Fruit fly (Drosophila melanogaster) whole organism, pupa: Measurements from ENCODE around the gene CG43094.

Experiments
- CG10348 ChIP-seq: fragments of 200-800 bp; sonication (Bioruptor generic); IDR thresholded peaks from 2 replicates; pipeline ENCODE4 v1.3.6; 2022; ENCODE audit warnings: missing biosample characterization, missing genetic modification characterization
- CG12605 ChIP-seq: fragments of 200-800 bp; sonication (Bioruptor generic); IDR thresholded peaks from 2 replicates; pipeline ENCODE4 v1.3.6; 2022; ENCODE audit warnings: missing biosample characterization, missing genetic modification characterization
- CG13204 ChIP-seq: fragments of 200-800 bp; sonication (Bioruptor generic); optimal IDR thresholded peaks from 2 replicates; lab custom pipeline; 2018; ENCODE audit warnings: missing biosample characterization, mild to moderate bottlenecking, missing genetic modification characterization, moderate library complexity
- CG14655 ChIP-seq: fragments of 200-800 bp; sonication (Bioruptor generic); optimal IDR thresholded peaks from 3 replicates; lab custom pipeline; 2017; ENCODE audit warnings: mild to moderate bottlenecking, missing biosample characterization, missing genetic modification reagents, missing genetic modification characterization
- CG15710 ChIP-seq: fragments of 200-800 bp; sonication (Bioruptor generic); optimal IDR thresholded peaks from 2 replicates; lab custom pipeline; 2018; ENCODE audit warnings: missing biosample characterization, mild to moderate bottlenecking, missing genetic modification characterization, moderate library complexity
- CG4496 ChIP-seq: fragments of 200-800 bp; sonication (Bioruptor generic); IDR thresholded peaks from 3 replicates; pipeline ENCODE4 v1.3.6; 2022; ENCODE audit warnings: missing biosample characterization, missing genetic modification characterization
- CG8159 ChIP-seq: fragments of 200-800 bp; sonication (Bioruptor generic); optimal IDR thresholded peaks from 3 replicates; lab custom pipeline; 2018; ENCODE audit warnings: missing biosample characterization, mild to moderate bottlenecking, missing genetic modification characterization, moderate library complexity
- CG9948 ChIP-seq: fragments of 200-800 bp; sonication (Bioruptor generic); optimal IDR thresholded peaks from 2 replicates; lab custom pipeline; 2018; ENCODE audit warnings: missing biosample characterization, mild to moderate bottlenecking, missing genetic modification characterization, moderate library complexity
- EcR ChIP-seq: fragments of 200-800 bp; sonication (Bioruptor generic); optimal IDR thresholded peaks from 3 replicates; lab custom pipeline; 2019; ENCODE audit warnings: missing biosample characterization, missing genetic modification characterization, mild to moderate bottlenecking, moderate library complexity, missing genetic modification reagents
- Ets98B ChIP-seq: fragments of 200-800 bp; sonication (Bioruptor generic); IDR thresholded peaks from 2 replicates; pipeline ENCODE4 v1.3.6; 2022; ENCODE audit warnings: missing biosample characterization, missing genetic modification characterization
- Pif1A ChIP-seq: fragments of 200-800 bp; sonication (Bioruptor generic); optimal IDR thresholded peaks from 3 replicates; lab custom pipeline; 2016; ENCODE audit warnings: missing biosample characterization, missing genetic modification characterization
- gl ChIP-seq: fragments of 200-800 bp; sonication (Bioruptor generic); optimal IDR thresholded peaks from 2 replicates; lab custom pipeline; 2018; ENCODE audit warnings: missing biosample characterization, mild to moderate bottlenecking, missing genetic modification characterization
- rn ChIP-seq: fragments of 200-800 bp; sonication (Bioruptor generic); IDR thresholded peaks from 2 replicates; pipeline ENCODE4 v1.3.6; 2022; ENCODE audit warnings: missing biosample characterization, missing genetic modification characterization

- TF ChIP-seq rn (GFP tag; lab: Robert Waterston, UW), result no peak
- TF ChIP-seq CG13204 (GFP tag; lab: Kevin White, UChicago), result no peak
- TF ChIP-seq CG10348 (GFP tag; lab: Robert Waterston, UW), result no peak
- TF ChIP-seq Pif1A (GFP tag; lab: Kevin White, UChicago), result no peak
- TF ChIP-seq CG14655, result no peak
- TF ChIP-seq CG4496 (GFP tag; lab: Robert Waterston, UW), result no peak
- TF ChIP-seq CG12605, result no peak
- no peak for TF ChIP-seq EcR (GFP tag; lab: Kevin White, UChicago)
- TF ChIP-seq CG8159 (tag; lab: Kevin White, UChicago), result no peak
- no peak for TF ChIP-seq CG15710
- no peak for TF ChIP-seq gl (tag; lab: Kevin White, UChicago)
- no peak for TF ChIP-seq CG9948 (tag; lab: Kevin White, UChicago)
- no peak for TF ChIP-seq Ets98B (GFP tag; lab: Robert Waterston, UW)
Observed at dm6 chr3R:22789106-22789505, 18.3 kb upstream of the CG43094 start.
